Worm (Caenorhabditis elegans) whole organism, midembryonic: ENCODE data around the gene H12D21.6.
A peak's percentile ranks its signal among the peaks of the same experiment; 100 is the strongest.
"Not testable (repeated sequence)": the region's sequence is repeated elsewhere in the genome, so short reads cannot be mapped to it uniquely, and the experiment has no call there.

Experiments
- T22C8.4 ChIP-seq: fragments of 200-800 bp; sonication (Bioruptor generic); IDR thresholded peaks from 2 replicates; pipeline ENCODE4 v1.3.6; 2022; ENCODE audit warnings: missing genetic modification characterization, missing compliant biosample characterization
- cog-1 ChIP-seq: sonication (generic microtip); optimal IDR thresholded peaks from 2 replicates; lab custom pipeline; 2016; ENCODE audit warnings: missing genetic modification characterization, missing compliant biosample characterization
- flt-1 ChIP-seq: fragments of 200-800 bp; sonication (Bioruptor generic); IDR thresholded peaks from 2 replicates; pipeline ENCODE4 v1.3.6; 2022; ENCODE audit warnings: missing genetic modification characterization, missing compliant biosample characterization
- klf-2 ChIP-seq: fragments of 200-800 bp; sonication (Bioruptor generic); conservative IDR thresholded peaks from 2 replicates; pipeline ENCODE4 v1.3.6; 2022; ENCODE audit warnings: missing genetic modification reagents, missing genetic modification characterization, missing compliant biosample characterization
- med-1 ChIP-seq: sonication (generic microtip); optimal IDR thresholded peaks from 2 replicates; lab custom pipeline; 2017; ENCODE audit warnings: missing genetic modification characterization, mild to moderate bottlenecking, missing compliant biosample characterization, antibody characterized with exemption, missing genetic modification reagents; ENCODE audit not compliant: insufficient read depth
- ref-1 ChIP-seq: fragments of 200-800 bp; sonication (Bioruptor generic); conservative IDR thresholded peaks from 2 replicates; pipeline ENCODE4 v1.3.6; 2022; ENCODE audit warnings: missing genetic modification reagents, missing genetic modification characterization, missing compliant biosample characterization
- tab-1 ChIP-seq: fragments of 200-800 bp; sonication (Bioruptor generic); IDR thresholded peaks from 2 replicates; pipeline ENCODE4 v1.3.6; 2022; ENCODE audit warnings: missing genetic modification characterization, missing compliant biosample characterization
- ztf-23 ChIP-seq: fragments of 200-800 bp; sonication (Bioruptor generic); IDR thresholded peaks from 2 replicates; pipeline ENCODE4 v1.3.6; 2022; ENCODE audit warnings: missing genetic modification reagents, missing genetic modification characterization, missing compliant biosample characterization
- ztf-29 ChIP-seq: fragments of 200-800 bp; sonication (Bioruptor generic); IDR thresholded peaks from 2 replicates; pipeline ENCODE4 v1.3.6; 2022; ENCODE audit warnings: missing genetic modification reagents, missing genetic modification characterization, missing compliant biosample characterization

The H12D21.6 gene

DNA sequence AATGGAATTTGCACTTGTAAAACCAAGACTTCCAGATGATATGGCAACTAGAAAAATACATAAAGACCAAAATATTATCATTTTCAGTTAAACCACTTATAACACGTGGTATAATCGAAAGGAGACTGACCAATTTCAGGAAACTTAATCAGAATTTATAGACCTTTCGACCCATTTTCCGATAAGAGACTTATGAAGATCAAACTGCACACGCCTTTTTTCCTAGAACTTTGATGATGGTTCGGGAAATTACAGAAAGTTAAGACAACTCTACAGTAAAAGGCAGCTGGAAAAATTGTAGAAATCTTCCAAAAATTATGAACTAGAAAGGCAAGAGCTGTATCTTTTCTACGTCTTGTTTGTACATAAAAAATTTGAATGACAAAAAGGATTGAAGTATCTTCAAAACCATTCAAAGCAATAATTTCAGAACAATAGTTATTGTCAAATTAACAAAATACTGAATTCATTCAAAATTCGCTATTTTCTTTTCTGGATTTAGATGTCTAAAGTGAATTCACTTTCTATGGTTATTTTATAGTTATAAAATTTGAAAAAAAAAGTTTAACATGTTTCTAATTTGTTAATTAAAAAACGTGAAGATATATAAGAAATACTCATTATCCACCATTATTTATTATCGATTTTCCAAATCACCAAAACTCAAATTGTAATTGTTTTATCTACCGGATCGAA is 4.1 kb downstream of the H12D21.6 start, which contains the start of the genes mpst-2 and H12D21.5:
mpst-2 (minus strand) TSS at position 101 of the 696 bp plus-strand sequence.
H12D21.5 (plus strand) TSS at position 646 of the 696 bp plus-strand sequence.
- TF ChIP-seq cog-1 (tag; lab: Kevin White, UChicago): no peak
- TF ChIP-seq ztf-29 (GFP tag; lab: Robert Waterston, UW): no peak
- TF ChIP-seq tab-1 (GFP tag; lab: Robert Waterston, UW): no peak

DNA sequence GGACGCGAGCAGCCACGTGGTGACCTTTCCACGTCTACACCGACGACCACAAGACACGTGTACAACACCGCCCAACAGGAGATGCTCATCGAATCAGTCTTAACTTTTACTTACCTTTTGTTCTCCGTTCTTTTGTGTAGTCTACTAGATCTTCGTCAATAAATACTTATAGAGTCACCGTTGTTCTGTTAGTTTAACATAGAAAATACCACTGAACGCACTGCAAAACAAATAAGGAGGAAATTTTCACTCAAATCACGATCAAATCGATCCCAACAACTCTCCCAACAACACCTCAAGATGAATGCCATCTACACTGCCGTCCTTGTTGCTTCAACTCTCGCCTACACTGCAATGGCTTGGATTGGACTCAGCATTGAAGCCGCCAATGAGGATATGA is 6.8 kb downstream of the H12D21.6 start, which contains the start of gene nspa-2:
nspa-2 (plus strand) TSS at position 301 of the 400 bp plus-strand sequence.
- TF ChIP-seq med-1 (GFP tag; lab: Kevin White, UChicago); ztf-29 (GFP tag; lab: Robert Waterston, UW); flt-1: not testable (repeated sequence)

DNA sequence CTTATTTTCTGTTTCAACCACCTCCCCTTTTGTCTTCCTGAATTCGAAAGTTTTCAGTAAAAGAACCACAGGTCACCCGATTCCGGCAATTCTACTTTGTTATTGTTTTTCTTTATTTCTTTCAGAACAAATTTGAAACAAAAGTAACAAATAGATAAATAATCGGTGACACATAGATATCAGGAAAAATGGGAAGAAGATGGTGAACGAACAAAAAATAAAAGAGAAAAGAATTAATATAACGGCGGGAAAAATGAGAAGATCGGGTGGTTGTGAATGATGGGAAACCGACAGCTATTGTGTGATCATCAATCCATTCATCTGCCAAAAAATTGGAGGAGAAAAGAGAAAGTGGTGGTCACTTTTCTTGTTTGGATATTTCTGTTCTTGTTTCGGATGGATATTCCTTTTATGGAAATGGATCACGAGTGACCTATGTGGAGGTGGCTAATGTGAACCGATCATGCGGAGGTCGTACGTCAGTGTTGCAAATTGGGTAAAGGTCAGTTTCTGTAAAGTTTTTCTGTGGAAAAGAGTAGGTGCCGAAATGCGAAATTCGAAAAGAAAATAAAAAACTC is 20.3 kb downstream of the H12D21.6 start:
- TF ChIP-seq ztf-23 (GFP tag; lab: Robert Waterston, UW) (no peak), cog-1 (tag; lab: Kevin White, UChicago) (no peak), T22C8.4 (GFP tag; lab: Robert Waterston, UW) (no peak), ref-1 (GFP tag; lab: Robert Waterston, UW) (no peak), ztf-29 (GFP tag; lab: Robert Waterston, UW) (no peak), flt-1 (no peak), klf-2 (GFP tag; lab: Robert Waterston, UW) (no peak), tab-1 (GFP tag; lab: Robert Waterston, UW) (no peak), med-1 (GFP tag; lab: Kevin White, UChicago) (no peak)

DNA sequence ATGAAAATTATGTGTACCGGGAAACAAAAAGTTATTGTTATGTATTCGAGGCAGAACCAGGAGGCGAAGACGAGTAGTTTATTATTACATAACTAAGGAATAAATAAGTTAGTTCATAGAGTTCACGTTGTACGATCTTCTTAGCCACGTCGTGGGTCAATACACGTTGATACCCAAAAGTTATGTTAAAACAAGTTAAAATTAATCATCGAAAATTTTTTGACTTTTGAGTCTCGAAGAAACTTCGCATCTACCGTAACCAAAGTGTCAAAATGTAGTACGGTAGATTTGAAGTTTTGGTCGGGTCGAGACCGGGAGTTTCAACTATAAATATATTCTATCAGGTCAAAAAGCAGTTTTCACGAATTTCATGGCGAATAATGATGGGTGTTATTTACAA is 20.9 kb downstream of the H12D21.6 start, which contains the start of gene ZC412.10:
ZC412.10 (minus strand) TSS at position 101 of the 400 bp plus-strand sequence.
- not testable (repeated sequence) for TF ChIP-seq cog-1 (tag; lab: Kevin White, UChicago); ztf-23 (GFP tag; lab: Robert Waterston, UW); tab-1 (GFP tag; lab: Robert Waterston, UW)

DNA sequence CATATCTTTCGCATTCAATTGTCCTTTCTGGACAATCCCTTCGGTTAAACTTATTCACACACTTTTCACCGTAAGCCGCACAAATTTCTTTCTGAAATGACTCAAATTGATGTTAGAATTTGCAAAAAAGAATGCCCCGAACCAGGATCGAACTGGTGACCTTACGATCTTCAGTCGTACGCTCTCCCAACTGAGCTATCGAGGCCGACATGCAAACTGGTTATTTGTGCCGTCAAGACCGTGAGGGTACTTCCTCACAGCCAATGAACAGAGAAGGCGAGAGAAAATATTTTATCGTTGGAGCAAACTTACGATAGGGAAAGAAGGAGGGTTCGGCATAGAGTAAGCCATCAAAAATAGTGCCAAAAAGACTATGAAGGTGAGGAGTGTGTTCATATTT is 21.4 kb downstream of the H12D21.6 start:
- TF ChIP-seq T22C8.4 (GFP tag; lab: Robert Waterston, UW): peak; percentile 44; the same call in 1 of the 2 replicates
- peak; percentile 86 for TF ChIP-seq flt-1
- TF ChIP-seq tab-1 (GFP tag; lab: Robert Waterston, UW): peak; percentile 82
- TF ChIP-seq ztf-23 (GFP tag; lab: Robert Waterston, UW): peak; percentile 77
- no peak for TF ChIP-seq cog-1 (tag; lab: Kevin White, UChicago)
- peak; percentile 34; the same call in 1 of the 2 replicates for TF ChIP-seq ref-1 (GFP tag; lab: Robert Waterston, UW)
- no peak for TF ChIP-seq klf-2 (GFP tag; lab: Robert Waterston, UW)
- TF ChIP-seq ztf-29 (GFP tag; lab: Robert Waterston, UW): peak; percentile 48; the same call in 1 of the 2 replicates
- TF ChIP-seq med-1 (GFP tag; lab: Kevin White, UChicago): peak; percentile 2

DNA sequence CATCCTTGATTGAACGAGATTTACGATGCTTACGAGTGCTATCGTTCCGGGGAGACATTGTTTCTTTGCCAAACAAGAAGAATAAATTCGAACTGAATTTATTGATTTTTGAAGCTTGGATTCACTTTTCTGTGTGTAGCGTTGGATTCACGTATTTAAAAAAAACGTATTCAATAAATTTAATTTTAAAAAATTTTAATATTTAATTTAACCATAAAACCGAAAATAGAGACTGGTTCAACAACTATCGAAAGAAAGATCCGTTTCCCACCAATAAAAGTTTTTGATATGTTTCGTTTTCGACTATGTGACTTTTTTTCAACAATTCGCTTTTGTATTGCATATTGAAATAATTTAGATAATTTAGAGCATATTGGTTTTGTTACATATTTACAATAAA is 22.3 kb downstream of the H12D21.6 start, which contains the start of gene ZC412.5:
ZC412.5 (minus strand) TSS at position 101 of the 400 bp plus-strand sequence.
- TF ChIP-seq tab-1 (GFP tag; lab: Robert Waterston, UW): no peak
- no peak for TF ChIP-seq med-1 (GFP tag; lab: Kevin White, UChicago)
- TF ChIP-seq T22C8.4 (GFP tag; lab: Robert Waterston, UW): no peak
- TF ChIP-seq flt-1: no peak
- TF ChIP-seq ref-1 (GFP tag; lab: Robert Waterston, UW): no peak
- no peak for TF ChIP-seq klf-2 (GFP tag; lab: Robert Waterston, UW)
- TF ChIP-seq ztf-29 (GFP tag; lab: Robert Waterston, UW): no peak
- TF ChIP-seq ztf-23 (GFP tag; lab: Robert Waterston, UW): no peak
- TF ChIP-seq cog-1 (tag; lab: Kevin White, UChicago): no peak

DNA sequence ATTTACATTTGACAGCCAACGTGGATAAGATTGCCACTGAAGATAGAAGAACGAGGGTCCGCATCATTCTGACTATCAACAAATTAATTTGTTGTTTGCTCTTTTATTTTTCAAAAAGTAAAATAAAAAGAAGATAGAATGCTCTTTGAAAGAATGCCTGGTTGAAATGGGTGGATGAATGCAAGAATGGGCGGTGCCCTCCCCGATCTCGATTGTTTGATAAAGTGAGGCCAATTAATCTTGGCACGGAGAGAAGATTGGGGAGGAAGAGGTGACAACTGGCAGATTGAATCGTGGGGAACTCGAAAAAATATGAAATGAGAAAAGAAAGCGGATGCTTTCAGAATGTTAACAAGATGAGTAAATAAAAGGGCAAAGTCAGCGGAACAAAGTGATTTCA is 26.3 kb downstream of the H12D21.6 start, which contains the start of gene ZC412.3:
ZC412.3 (minus strand) TSS at position 183 of the 400 bp plus-strand sequence.
- TF ChIP-seq ztf-29 (GFP tag; lab: Robert Waterston, UW): no peak
- no peak for TF ChIP-seq flt-1
- TF ChIP-seq T22C8.4 (GFP tag; lab: Robert Waterston, UW): no peak
- no peak for TF ChIP-seq ref-1 (GFP tag; lab: Robert Waterston, UW)
- no peak for TF ChIP-seq cog-1 (tag; lab: Kevin White, UChicago)
- no peak for TF ChIP-seq tab-1 (GFP tag; lab: Robert Waterston, UW)
- TF ChIP-seq ztf-23 (GFP tag; lab: Robert Waterston, UW): no peak
- no peak for TF ChIP-seq klf-2 (GFP tag; lab: Robert Waterston, UW)
- TF ChIP-seq med-1 (GFP tag; lab: Kevin White, UChicago): no peak

DNA sequence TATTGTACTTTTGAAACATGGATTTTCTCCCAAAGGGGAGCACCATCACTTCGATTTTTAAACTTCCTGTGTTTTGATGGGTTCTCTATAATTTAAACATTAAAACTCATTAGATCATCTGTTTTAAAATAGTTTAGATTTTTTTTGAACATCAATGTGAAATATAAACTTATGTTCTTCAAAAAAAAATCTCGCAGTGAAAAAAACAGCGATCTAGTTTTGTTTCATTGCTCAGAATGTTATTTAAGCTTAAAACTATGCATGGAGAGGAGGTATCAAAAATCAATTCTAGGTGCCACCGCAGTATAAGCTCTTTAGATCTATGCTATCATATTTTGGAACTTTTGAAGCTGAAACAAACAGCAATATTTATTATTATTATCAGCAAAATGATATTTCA is 29.4 kb downstream of the H12D21.6 start, which contains the start of gene gcy-14:
gcy-14 (minus strand) TSS at position 101 of the 400 bp plus-strand sequence.
- TF ChIP-seq ztf-29 (GFP tag; lab: Robert Waterston, UW): no peak
- no peak for TF ChIP-seq flt-1
- no peak for TF ChIP-seq T22C8.4 (GFP tag; lab: Robert Waterston, UW)
- no peak for TF ChIP-seq tab-1 (GFP tag; lab: Robert Waterston, UW)
- TF ChIP-seq med-1 (GFP tag; lab: Kevin White, UChicago): no peak
- no peak for TF ChIP-seq klf-2 (GFP tag; lab: Robert Waterston, UW)
- no peak for TF ChIP-seq ztf-23 (GFP tag; lab: Robert Waterston, UW)
- TF ChIP-seq cog-1 (tag; lab: Kevin White, UChicago): no peak
- TF ChIP-seq ref-1 (GFP tag; lab: Robert Waterston, UW): no peak

DNA sequence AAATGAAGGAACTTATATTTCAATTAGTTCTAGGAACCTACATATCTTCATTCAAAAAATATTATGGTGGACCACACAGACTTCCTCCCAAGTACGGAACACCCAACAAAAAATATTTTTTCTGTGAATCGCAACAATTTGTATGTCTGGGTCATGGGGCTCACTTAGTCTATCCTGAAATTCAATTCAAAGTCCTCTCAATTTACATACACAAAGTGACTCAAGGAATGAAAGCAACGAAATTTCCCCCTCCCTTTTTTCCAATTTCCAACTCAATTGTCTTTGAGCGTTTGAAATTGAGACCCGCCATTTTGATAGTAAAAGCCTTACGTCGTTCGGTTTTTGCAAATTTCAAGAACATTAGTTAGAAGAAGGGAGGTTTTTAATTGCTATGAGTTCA is 38.3 kb downstream of the H12D21.6 start:
- TF ChIP-seq ref-1 (GFP tag; lab: Robert Waterston, UW): no peak
- TF ChIP-seq flt-1: no peak
- TF ChIP-seq med-1 (GFP tag; lab: Kevin White, UChicago): no peak
- no peak for TF ChIP-seq T22C8.4 (GFP tag; lab: Robert Waterston, UW)
